Worm (Caenorhabditis elegans) whole organism, L2 larva: ENCODE data around the gene hda-1.

ENCODE experiments used
- ZK546.5 ChIP-seq: sonication (generic microtip); optimal IDR thresholded peaks from 2 replicates; lab custom pipeline; 2017; ENCODE audit warnings: missing biosample characterization, missing genetic modification characterization
- ama-1 ChIP-seq: fragments of 150-350 bp; optimal IDR thresholded peaks from 2 replicates; lab custom pipeline; 2018; ENCODE audit warnings: inconsistent platforms
- mdl-1 ChIP-seq, 2 experiments: fragments of 150-350 bp in 1 of 2; sonication (generic microtip) in 1 of 2; optimal IDR thresholded peaks; 2 replicates each; lab custom pipeline; 2017; ENCODE audit warnings: missing biosample characterization in 2 of 2, missing genetic modification characterization in 2 of 2
- nhr-11 ChIP-seq: fragments of 150-350 bp; optimal IDR thresholded peaks from 2 replicates; lab custom pipeline; 2014; ENCODE audit warnings: missing biosample characterization, missing genetic modification characterization
- nhr-237 ChIP-seq: fragments of 150-350 bp; optimal IDR thresholded peaks from 2 replicates; lab custom pipeline; 2014; ENCODE audit warnings: missing biosample characterization, missing genetic modification characterization
- nhr-25 ChIP-seq: fragments of 150-350 bp; sonication (generic microtip); optimal IDR thresholded peaks from 3 replicates; lab custom pipeline; 2014; ENCODE audit warnings: missing biosample characterization, missing genetic modification characterization

- no peak for TF ChIP-seq ZK546.5
- no peak for TF ChIP-seq nhr-11 (tag; lab: Kevin White, UChicago)
- TF ChIP-seq ama-1 (lab: Kevin White, UChicago): no peak
- no peak for TF ChIP-seq mdl-1 (tag; optimal IDR thresholded peaks at IDR 0.05; lab: Kevin White, UChicago)
- no peak for TF ChIP-seq nhr-25 (tag; lab: Kevin White, UChicago)
- TF ChIP-seq nhr-237: no peak
These were observed 2.1 kb upstream of the hda-1 start, which contains the start of gene C53A5.2 for ce11 chrV:14523105-14523504.
